Worm (Caenorhabditis elegans) whole organism, L1 larva: Measurements from ENCODE around the gene irld-24.

ENCODE experiments used
- C16A3.4 ChIP-seq: fragments of 150-350 bp; optimal IDR thresholded peaks from 2 replicates; lab custom pipeline; 2014; ENCODE audit warnings: missing biosample characterization, missing genetic modification characterization
- Y116A8C.19 ChIP-seq: sonication (generic microtip); optimal IDR thresholded peaks from 2 replicates; lab custom pipeline; 2016; ENCODE audit warnings: missing compliant biosample characterization, missing genetic modification characterization, borderline replicate concordance
- alr-1 ChIP-seq: fragments of 200-800 bp; sonication (Bioruptor generic); optimal IDR thresholded peaks from 2 replicates; lab custom pipeline; 2018; ENCODE audit warnings: borderline replicate concordance, mild to moderate bottlenecking, missing genetic modification characterization, missing compliant biosample characterization
- aly-2 ChIP-seq: fragments of 150-350 bp; optimal IDR thresholded peaks from 2 replicates; lab custom pipeline; 2014; ENCODE audit warnings: missing biosample characterization, missing genetic modification characterization
- ama-1 ChIP-seq: fragments of 150-350 bp; optimal IDR thresholded peaks from 2 replicates; lab custom pipeline; 2014
- blmp-1 ChIP-seq: fragments of 150-350 bp; optimal IDR thresholded peaks from 2 replicates; lab custom pipeline; 2014; ENCODE audit warnings: missing biosample characterization, missing genetic modification characterization
- ceh-63 ChIP-seq: fragments of 200-800 bp; sonication (Bioruptor generic); optimal IDR thresholded peaks from 2 replicates; lab custom pipeline; 2018; ENCODE audit warnings: mild to moderate bottlenecking, missing genetic modification characterization, missing compliant biosample characterization
- ceh-82 ChIP-seq, 3 experiments: fragments of 150-350 bp in 1 of 3; sonication (generic microtip) in 2 of 3; optimal IDR thresholded peaks; 2 replicates each; lab custom pipeline; 2014 to 2017; ENCODE audit warnings: missing biosample characterization in 3 of 3, missing genetic modification characterization in 3 of 3
- ceh-90 ChIP-seq: sonication (generic microtip); optimal IDR thresholded peaks from 2 replicates; lab custom pipeline; 2016; ENCODE audit warnings: missing genetic modification characterization, missing compliant biosample characterization
- ces-1 ChIP-seq: fragments of 150-350 bp; optimal IDR thresholded peaks from 2 replicates; lab custom pipeline; 2014; ENCODE audit warnings: missing biosample characterization, missing genetic modification reagents, missing genetic modification characterization
- dsc-1 ChIP-seq: sonication (generic microtip); optimal IDR thresholded peaks from 2 replicates; lab custom pipeline; 2016; ENCODE audit warnings: mild to moderate bottlenecking, missing genetic modification characterization, missing compliant biosample characterization
- efl-3 ChIP-seq: fragments of 200-800 bp; sonication (Bioruptor generic); optimal IDR thresholded peaks from 2 replicates; lab custom pipeline; 2018; ENCODE audit warnings: mild to moderate bottlenecking, missing genetic modification characterization, missing compliant biosample characterization
- egl-27 ChIP-seq, 2 experiments: fragments of 150-350 bp in 1 of 2; sonication (generic microtip); optimal IDR thresholded peaks; 3 replicates each; lab custom pipeline; 2017 to 2018; ENCODE audit warnings: missing biosample characterization in 2 of 2, missing genetic modification characterization in 2 of 2, missing genetic modification reagents in 2 of 2
- elt-3 ChIP-seq, 6 experiments: fragments of 150-350 bp in 1 of 6; sonication (generic microtip); optimal IDR thresholded peaks; 2 replicates each; lab custom pipeline; 2017 to 2018; ENCODE audit warnings: missing biosample characterization in 6 of 6, missing genetic modification characterization in 6 of 6, inconsistent platforms in 1 of 6
- fkh-10 ChIP-seq: sonication (generic microtip); optimal IDR thresholded peaks from 2 replicates; lab custom pipeline; 2017; ENCODE audit warnings: missing biosample characterization, missing genetic modification reagents, missing genetic modification characterization
- fkh-8 ChIP-seq: sonication (generic microtip); optimal IDR thresholded peaks from 2 replicates; lab custom pipeline; 2016; ENCODE audit warnings: mild to moderate bottlenecking, missing genetic modification characterization, missing compliant biosample characterization
- fos-1 ChIP-seq: fragments of 150-350 bp; optimal IDR thresholded peaks from 2 replicates; lab custom pipeline; 2014; ENCODE audit warnings: missing biosample characterization, missing genetic modification characterization
- grh-1 ChIP-seq: fragments of 200-800 bp; sonication (Bioruptor generic); IDR thresholded peaks from 2 replicates; pipeline ENCODE4 v1.3.6; 2022; ENCODE audit warnings: missing genetic modification reagents, missing genetic modification characterization, missing compliant biosample characterization
- hlh-17 ChIP-seq: fragments of 200-800 bp; sonication (Bioruptor generic); optimal IDR thresholded peaks from 2 replicates; lab custom pipeline; 2018; ENCODE audit warnings: missing genetic modification characterization, mild to moderate bottlenecking, missing compliant biosample characterization, moderate library complexity, borderline replicate concordance
- hpl-2 ChIP-seq: fragments of 150-350 bp; optimal IDR thresholded peaks from 2 replicates; lab custom pipeline; 2014; ENCODE audit warnings: missing biosample characterization, missing genetic modification reagents, missing genetic modification characterization
- jun-1 ChIP-seq: fragments of 150-350 bp; optimal IDR thresholded peaks from 2 replicates; lab custom pipeline; 2014; ENCODE audit warnings: missing biosample characterization, missing genetic modification reagents, missing genetic modification characterization
- lin-13 ChIP-seq: fragments of 150-350 bp; optimal IDR thresholded peaks from 2 replicates; lab custom pipeline; 2014; ENCODE audit warnings: missing biosample characterization, missing genetic modification reagents, missing genetic modification characterization
- lin-35 ChIP-seq, 2 experiments: fragments of 150-350 bp; optimal IDR thresholded peaks; 2 replicates each; lab custom pipeline; 2014; ENCODE audit warnings: missing biosample characterization in 2 of 2, missing genetic modification characterization in 2 of 2, missing genetic modification reagents in 2 of 2
- lin-39 ChIP-seq: fragments of 150-350 bp; optimal IDR thresholded peaks from 2 replicates; lab custom pipeline; 2014; ENCODE audit warnings: missing biosample characterization, missing genetic modification reagents, missing genetic modification characterization
- lir-3 ChIP-seq: sonication (generic microtip); optimal IDR thresholded peaks from 2 replicates; lab custom pipeline; 2016; ENCODE audit warnings: mild to moderate bottlenecking, missing genetic modification characterization, moderate library complexity, missing compliant biosample characterization; ENCODE audit not compliant: poor library complexity
- mab-9 ChIP-seq: fragments of 200-800 bp; sonication (Bioruptor generic); IDR thresholded peaks from 2 replicates; pipeline ENCODE4 v1.3.6; 2022; ENCODE audit warnings: missing genetic modification reagents, missing genetic modification characterization, missing compliant biosample characterization
- mef-2 ChIP-seq: fragments of 150-350 bp; optimal IDR thresholded peaks from 2 replicates; lab custom pipeline; 2014; ENCODE audit warnings: missing biosample characterization, missing genetic modification characterization
- nhr-12 ChIP-seq: sonication (generic microtip); optimal IDR thresholded peaks from 2 replicates; lab custom pipeline; 2017; ENCODE audit warnings: missing biosample characterization, missing genetic modification characterization
- nhr-20 ChIP-seq: sonication (generic microtip); optimal IDR thresholded peaks from 2 replicates; lab custom pipeline; 2016; ENCODE audit warnings: mild to moderate bottlenecking, missing genetic modification characterization, missing compliant biosample characterization
- nhr-237 ChIP-seq: fragments of 150-350 bp; optimal IDR thresholded peaks from 2 replicates; lab custom pipeline; 2014; ENCODE audit warnings: missing biosample characterization, missing genetic modification characterization
- nhr-28 ChIP-seq: fragments of 150-350 bp; optimal IDR thresholded peaks from 2 replicates; lab custom pipeline; 2014; ENCODE audit warnings: missing biosample characterization, missing genetic modification characterization
- nhr-47 ChIP-seq: sonication (generic microtip); optimal IDR thresholded peaks from 2 replicates; lab custom pipeline; 2016; ENCODE audit warnings: mild to moderate bottlenecking, missing genetic modification characterization, moderate library complexity, missing compliant biosample characterization
- nhr-76 ChIP-seq: sonication (generic microtip); optimal IDR thresholded peaks from 2 replicates; lab custom pipeline; 2017; ENCODE audit warnings: missing biosample characterization, missing genetic modification characterization
- nhr-77 ChIP-seq: fragments of 150-350 bp; optimal IDR thresholded peaks from 2 replicates; lab custom pipeline; 2014; ENCODE audit warnings: missing biosample characterization, missing genetic modification characterization
- nhr-85 ChIP-seq: sonication (generic microtip); peaks from one replicate; lab custom pipeline; 2016; ENCODE audit warnings: missing genetic modification characterization, inconsistent platforms, missing compliant biosample characterization
- nhr-90 ChIP-seq: sonication (generic microtip); optimal IDR thresholded peaks from 2 replicates; lab custom pipeline; 2016; ENCODE audit warnings: mild to moderate bottlenecking, missing genetic modification characterization, missing compliant biosample characterization; ENCODE audit not compliant: poor library complexity
- pag-3 ChIP-seq: sonication (generic microtip); optimal IDR thresholded peaks from 2 replicates; lab custom pipeline; 2017; ENCODE audit warnings: missing genetic modification characterization, mild to moderate bottlenecking, missing compliant biosample characterization, antibody characterized with exemption, borderline replicate concordance; ENCODE audit not compliant: insufficient read depth
- pqm-1 ChIP-seq: sonication (generic microtip); optimal IDR thresholded peaks from 3 replicates; lab custom pipeline; 2017; ENCODE audit warnings: missing biosample characterization, missing genetic modification characterization
- skn-1 ChIP-seq: fragments of 150-350 bp; optimal IDR thresholded peaks from 2 replicates; lab custom pipeline; 2014; ENCODE audit warnings: missing biosample characterization, missing genetic modification characterization
- snpc-4 ChIP-seq: fragments of 150-350 bp; optimal IDR thresholded peaks from 2 replicates; lab custom pipeline; 2014; ENCODE audit warnings: missing biosample characterization, missing genetic modification characterization
- snu-23 ChIP-seq: sonication (generic microtip); optimal IDR thresholded peaks from 2 replicates; lab custom pipeline; 2016; ENCODE audit warnings: missing genetic modification characterization, missing compliant biosample characterization
- sox-4 ChIP-seq: sonication (generic microtip); optimal IDR thresholded peaks from 2 replicates; lab custom pipeline; 2016; ENCODE audit warnings: missing genetic modification characterization, missing compliant biosample characterization
- sptf-1 ChIP-seq: fragments of 150-350 bp; optimal IDR thresholded peaks from 2 replicates; lab custom pipeline; 2014; ENCODE audit warnings: missing biosample characterization, missing genetic modification characterization
- swsn-7 ChIP-seq: sonication (generic microtip); optimal IDR thresholded peaks from 2 replicates; lab custom pipeline; 2016; ENCODE audit warnings: missing genetic modification characterization, missing compliant biosample characterization
- tbx-2 ChIP-seq: sonication (generic microtip); optimal IDR thresholded peaks from 2 replicates; lab custom pipeline; 2016; ENCODE audit warnings: missing genetic modification characterization, missing compliant biosample characterization
- tlp-1 ChIP-seq: fragments of 150-350 bp; optimal IDR thresholded peaks from 2 replicates; lab custom pipeline; 2014; ENCODE audit warnings: missing biosample characterization, missing genetic modification characterization
- unc-30 ChIP-seq: sonication (generic microtip); optimal IDR thresholded peaks from 2 replicates; lab custom pipeline; 2017; ENCODE audit warnings: missing biosample characterization, missing genetic modification characterization
- unc-62 ChIP-seq: fragments of 150-350 bp; optimal IDR thresholded peaks from 2 replicates; lab custom pipeline; 2014; ENCODE audit warnings: missing biosample characterization, missing genetic modification reagents, missing genetic modification characterization
- unc-98 ChIP-seq: fragments of 200-800 bp; sonication (Bioruptor generic); IDR thresholded peaks from 2 replicates; pipeline ENCODE4 v1.3.6; 2022; ENCODE audit warnings: missing genetic modification characterization, missing compliant biosample characterization
- xbp-1 ChIP-seq: sonication (generic microtip); optimal IDR thresholded peaks from 2 replicates; lab custom pipeline; 2016; ENCODE audit warnings: missing genetic modification characterization, missing compliant biosample characterization
- zag-1 ChIP-seq: fragments of 150-350 bp; optimal IDR thresholded peaks from 2 replicates; lab custom pipeline; 2014; ENCODE audit warnings: missing biosample characterization, missing genetic modification characterization
- zip-4 ChIP-seq: fragments of 200-800 bp; sonication (Bioruptor generic); optimal IDR thresholded peaks from 2 replicates; lab custom pipeline; 2018; ENCODE audit warnings: mild to moderate bottlenecking, missing genetic modification characterization, moderate library complexity, missing compliant biosample characterization

irld-24 gene

DNA sequence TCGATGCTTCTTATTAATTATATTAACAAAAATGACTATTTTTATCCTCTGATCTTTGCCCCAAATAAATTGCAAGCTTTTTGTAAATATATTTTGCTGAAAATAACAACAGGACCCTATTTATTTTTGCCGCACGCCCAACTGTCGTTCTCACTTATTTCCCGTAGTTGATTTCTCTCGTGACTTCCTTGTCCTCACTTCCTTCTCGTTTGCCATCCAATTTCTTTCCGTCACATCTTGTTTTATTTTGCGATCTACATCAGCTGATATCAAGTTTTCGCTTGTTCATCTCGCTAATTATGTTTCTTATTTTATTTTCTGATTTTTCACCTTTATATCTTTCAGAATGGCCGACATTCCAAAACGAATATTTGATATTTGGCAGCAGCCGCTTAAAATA lies 11.1 kb upstream of the irld-24 start, which contains the start of gene F48F7.5 (continued):
- TF ChIP-seq efl-3 (no peak), hpl-2 (GFP tag; lab: Kevin White, UChicago) (no peak), nhr-28 (tag; lab: Kevin White, UChicago) (no peak), dsc-1 (tag; lab: Kevin White, UChicago) (peak; percentile 27), zag-1 (tag; lab: Kevin White, UChicago) (no peak), sox-4 (tag; lab: Kevin White, UChicago) (no peak), nhr-76 (tag; lab: Kevin White, UChicago) (no peak), nhr-20 (peak; percentile 81), nhr-12 (tag; lab: Kevin White, UChicago) (no peak), blmp-1 (peak; percentile 97), aly-2 (tag; lab: Kevin White, UChicago) (no peak), C16A3.4 (peak; percentile 32), grh-1 (GFP tag; lab: Robert Waterston, UW) (no peak), lin-13 (no peak), swsn-7 (tag; lab: Kevin White, UChicago) (peak; percentile 37), alr-1 (tag; lab: Kevin White, UChicago) (no peak), fkh-10 (no peak), nhr-90 (tag; lab: Kevin White, UChicago) (no peak), ces-1 (GFP tag; lab: Kevin White, UChicago) (no peak), mef-2 (tag; lab: Kevin White, UChicago) (peak; percentile 31), nhr-77 (tag; lab: Kevin White, UChicago) (no peak), sptf-1 (no peak), tbx-2 (tag; lab: Kevin White, UChicago) (peak; percentile 64), mab-9 (GFP tag; lab: Robert Waterston, UW) (no peak), unc-30 (no peak), hlh-17 (GFP tag; lab: Kevin White, UChicago) (no peak), ama-1 (lab: Kevin White, UChicago) (no peak), fkh-8 (tag; lab: Kevin White, UChicago) (no peak), tlp-1 (tag; lab: Kevin White, UChicago) (no peak), lin-39 (tag; lab: Kevin White, UChicago) (no peak), egl-27 (tag; optimal IDR thresholded peaks at IDR 0.05; lab: Kevin White, UChicago) (no peak), Y116A8C.19 (no peak), ceh-82 (tag; optimal IDR thresholded peaks at IDR 0.05; lab: Kevin White, UChicago) (no peak), snu-23 (GFP tag; lab: Kevin White, UChicago) (peak; percentile 72), nhr-85 (tag; lab: Kevin White, UChicago) (peak; percentile 90), jun-1 (tag; lab: Kevin White, UChicago) (no peak), elt-3 (tag; optimal IDR thresholded peaks at IDR 0.05; lab: Kevin White, UChicago) (peak in 2 of 6 experiments; percentile 60 to 75), skn-1 (tag; lab: Kevin White, UChicago) (peak; percentile 7), fos-1 (tag; lab: Kevin White, UChicago) (no peak), unc-62 (GFP tag; lab: Kevin White, UChicago) (no peak), zip-4 (GFP tag; lab: Kevin White, UChicago) (no peak), ceh-63 (GFP tag; lab: Kevin White, UChicago) (no peak), lin-35 (GFP tag; optimal IDR thresholded peaks at IDR 0.05; lab: Kevin White, UChicago) (peak; percentile 9 to 45), lir-3 (tag; lab: Kevin White, UChicago) (no peak), pag-3 (peak; percentile 96), xbp-1 (tag; lab: Kevin White, UChicago) (no peak), unc-98 (GFP tag; lab: Robert Waterston, UW) (no peak), pqm-1 (tag; lab: Kevin White, UChicago) (no peak), nhr-47 (tag; lab: Kevin White, UChicago) (peak; percentile 28), snpc-4 (tag; lab: Kevin White, UChicago) (no peak), nhr-237 (tag; lab: Kevin White, UChicago) (no peak), ceh-90 (tag; lab: Kevin White, UChicago) (no peak)
